Worm (Caenorhabditis elegans): ENCODE measurements around the gene ZK370.4.

Gene ZK370.4

DNA sequence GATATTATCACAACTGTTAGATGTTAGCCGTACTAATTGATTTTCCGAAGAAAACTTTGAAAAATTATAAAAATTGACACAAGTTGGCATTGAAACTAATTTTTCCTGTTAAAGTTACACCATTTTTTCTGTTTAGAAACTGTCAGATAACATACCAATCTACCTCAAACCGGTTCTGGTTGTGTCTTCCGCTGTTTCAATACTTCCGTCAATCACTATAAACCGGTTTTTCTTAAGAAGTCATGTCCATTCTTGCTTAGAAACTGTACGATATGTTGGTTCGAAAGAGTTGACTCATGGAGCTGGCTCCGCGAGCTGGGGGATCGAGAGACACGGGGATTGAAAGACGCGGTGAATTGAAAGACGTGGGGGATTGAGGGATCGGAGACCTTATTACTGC, 39.0 kb upstream of the ZK370.4 start:
- TF ChIP-seq tbx-11 (GFP tag; IDR thresholded peaks at IDR 0.05) (no peak), sea-1 (GFP tag; conservative IDR thresholded peaks at IDR 0.05) (no peak), flt-1 (GFP tag; IDR thresholded peaks at IDR 0.05) (no peak), pes-1 (GFP tag; IDR thresholded peaks at IDR 0.05) (no peak), B0310.2 (tag; optimal IDR thresholded peaks at IDR 0.05) (no peak), F13C5.2 (tag; optimal IDR thresholded peaks at IDR 0.05) (no peak)

DNA sequence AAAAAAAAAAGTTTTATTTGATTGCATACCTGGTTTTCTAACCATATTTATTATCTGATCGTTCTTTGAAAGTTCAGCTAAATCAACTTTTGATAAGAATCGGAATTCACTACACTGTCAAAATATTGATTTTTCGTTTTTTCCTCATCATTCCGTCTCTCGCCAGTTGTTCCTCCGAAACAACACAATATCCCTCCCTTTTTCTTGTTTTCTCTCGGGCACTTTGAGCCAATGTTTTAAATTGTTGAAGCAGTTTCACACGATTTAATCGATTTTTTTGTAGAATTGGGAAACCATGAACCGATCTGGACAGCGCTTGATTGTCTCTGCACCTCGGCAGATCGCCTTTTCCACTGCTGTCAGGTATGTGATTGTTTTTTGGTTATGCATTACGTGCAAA, 38.0 kb upstream of the ZK370.4 start, which contains the start of gene K02D10.1:
TSS of gene K02D10.1 (plus strand) at position 284 of the 400 bp plus-strand sequence.
- TF ChIP-seq B0310.2 (tag; optimal IDR thresholded peaks at IDR 0.05) (no peak), hmbx-1 (tag; optimal IDR thresholded peaks at IDR 0.05) (no peak), tbx-11 (GFP tag; IDR thresholded peaks at IDR 0.05) (no peak), tbx-37 (GFP tag; conservative IDR thresholded peaks at IDR 0.05) (no peak), aly-1 (tag; optimal IDR thresholded peaks at IDR 0.05) (no peak), flt-1 (GFP tag; IDR thresholded peaks at IDR 0.05) (no peak), tra-4 (tag; optimal IDR thresholded peaks at IDR 0.05) (no peak), ceh-36 (tag; optimal IDR thresholded peaks at IDR 0.05) (no peak), hmg-4 (GFP tag; optimal IDR thresholded peaks at IDR 0.05) (no peak), pes-1 (GFP tag; IDR thresholded peaks at IDR 0.05) (no peak), ets-7 (tag; optimal IDR thresholded peaks at IDR 0.05) (no peak), hnd-1 (tag; optimal IDR thresholded peaks at IDR 0.05) (no peak), ceh-13 (GFP tag; optimal IDR thresholded peaks at IDR 0.05) (no peak), ama-1 (optimal IDR thresholded peaks at IDR 0.05) (no peak), scrt-1 (GFP tag; IDR thresholded peaks at IDR 0.05) (no peak), sea-1 (GFP tag; conservative IDR thresholded peaks at IDR 0.05) (no peak), F13C5.2 (tag; optimal IDR thresholded peaks at IDR 0.05) (no peak)

DNA sequence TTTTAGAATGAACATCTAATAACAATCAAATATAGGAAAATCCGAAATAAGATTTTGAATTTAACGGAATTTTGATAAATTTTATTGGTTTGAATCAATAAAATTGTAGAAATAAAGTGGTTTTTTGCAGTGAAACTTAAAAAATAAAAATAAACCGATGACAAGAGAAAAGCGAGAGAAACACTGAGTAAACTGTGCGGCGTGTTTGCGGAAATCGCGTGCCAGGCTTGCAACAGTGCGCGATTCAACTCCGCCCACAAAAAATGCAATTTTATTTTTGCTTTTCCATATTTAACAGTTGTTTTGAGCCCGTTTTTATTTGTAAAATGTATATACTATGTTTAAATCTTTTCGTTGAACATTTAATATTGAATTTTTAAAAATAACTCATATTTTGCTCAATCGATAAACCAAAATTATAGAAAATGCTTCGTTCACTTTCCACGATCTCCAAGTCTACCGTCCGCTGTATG, 36.7 kb upstream of the ZK370.4 start, which contains the start of gene mtss-1:
TSS of gene mtss-1 (plus strand) at position 423 of the 473 bp plus-strand sequence.
- TF ChIP-seq tbx-37 (GFP tag; conservative IDR thresholded peaks at IDR 0.05) = 0 out of 2 replicates have a peak, but pooled peaks have one; percentile 57
- TF ChIP-seq hmbx-1 (tag; optimal IDR thresholded peaks at IDR 0.05) = peak; percentile 54
- peak; percentile 32 for TF ChIP-seq B0310.2 (tag; optimal IDR thresholded peaks at IDR 0.05)
- peak; percentile 86 for TF ChIP-seq pes-1 (GFP tag; IDR thresholded peaks at IDR 0.05)
- TF ChIP-seq tbx-11 (GFP tag; IDR thresholded peaks at IDR 0.05) = peak; percentile 67; the same call in 1 of the 2 replicates
- TF ChIP-seq F13C5.2 (tag; optimal IDR thresholded peaks at IDR 0.05) = peak; percentile 92
- peak; percentile 25 for TF ChIP-seq aly-1 (tag; optimal IDR thresholded peaks at IDR 0.05)
- TF ChIP-seq ama-1 (optimal IDR thresholded peaks at IDR 0.05) = no peak
- TF ChIP-seq sea-1 (GFP tag; conservative IDR thresholded peaks at IDR 0.05) = peak; percentile 75
- TF ChIP-seq ceh-13 (GFP tag; optimal IDR thresholded peaks at IDR 0.05) = peak; percentile 61
- TF ChIP-seq flt-1 (GFP tag; IDR thresholded peaks at IDR 0.05) = peak; percentile 79
- TF ChIP-seq scrt-1 (GFP tag; IDR thresholded peaks at IDR 0.05) = peak; percentile 79
- TF ChIP-seq ceh-36 (tag; optimal IDR thresholded peaks at IDR 0.05) = peak; percentile 50
- peak; percentile 52 for TF ChIP-seq hnd-1 (tag; optimal IDR thresholded peaks at IDR 0.05)
- TF ChIP-seq ets-7 (tag; optimal IDR thresholded peaks at IDR 0.05) = peak; percentile 65
- TF ChIP-seq hmg-4 (GFP tag; optimal IDR thresholded peaks at IDR 0.05) = peak; percentile 84
- TF ChIP-seq tra-4 (tag; optimal IDR thresholded peaks at IDR 0.05) = peak; percentile 45

DNA sequence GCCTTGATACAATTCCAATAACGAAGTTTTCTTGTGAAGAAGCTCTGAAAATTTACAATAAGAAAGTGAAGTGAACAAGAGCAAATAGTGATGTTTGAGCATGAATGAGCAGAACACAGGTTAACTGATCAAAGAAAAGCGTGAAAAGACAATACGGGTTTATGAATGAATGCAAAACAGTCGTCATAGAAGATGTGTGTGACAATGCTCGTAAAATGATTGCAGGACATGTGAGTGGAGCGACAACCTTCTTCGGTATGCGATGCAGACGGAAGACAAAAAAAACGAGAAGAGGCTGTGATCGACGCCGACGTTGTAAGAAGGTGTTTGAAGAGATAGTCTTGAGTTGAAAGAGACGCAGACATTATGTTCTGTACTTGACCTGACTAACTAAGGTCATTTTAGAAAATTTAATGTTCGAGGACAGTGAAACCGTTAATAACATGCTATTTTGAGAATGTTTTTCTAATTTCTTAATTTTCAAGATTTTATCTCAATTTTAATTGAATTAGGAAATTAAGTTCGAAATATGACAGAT, 36.2 kb upstream of the ZK370.4 start, which contains the start of gene mig-22:
TSS of gene mig-22 (minus strand) at position 51 of the 538 bp plus-strand sequence.
- TF ChIP-seq pes-1 (GFP tag; IDR thresholded peaks at IDR 0.05) (no peak), ceh-36 (tag; optimal IDR thresholded peaks at IDR 0.05) (no peak), hmg-4 (GFP tag; optimal IDR thresholded peaks at IDR 0.05) (no peak), sea-1 (GFP tag; conservative IDR thresholded peaks at IDR 0.05) (no peak), hnd-1 (tag; optimal IDR thresholded peaks at IDR 0.05) (no peak), tra-4 (tag; optimal IDR thresholded peaks at IDR 0.05) (no peak), tbx-11 (GFP tag; IDR thresholded peaks at IDR 0.05) (no peak)

DNA sequence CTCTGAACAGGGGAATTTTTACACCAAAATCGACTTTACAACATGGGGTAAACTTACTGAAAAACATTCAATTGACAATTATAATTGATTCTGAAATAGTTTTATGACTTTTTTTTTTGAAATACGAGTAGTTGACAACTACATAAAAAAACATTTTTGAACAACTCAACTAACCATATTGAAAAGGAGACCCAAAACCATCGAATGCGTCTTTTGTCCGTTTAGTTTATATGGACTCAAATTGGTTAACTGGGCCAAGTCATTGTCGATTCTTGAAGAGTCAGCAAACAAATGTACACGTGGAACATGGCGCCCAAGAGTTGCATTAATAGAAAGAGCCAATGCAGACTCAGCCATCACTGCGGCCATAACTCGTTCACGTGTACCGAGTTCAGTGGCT, 35.3 kb upstream of the ZK370.4 start:
- TF ChIP-seq tra-4 (tag; optimal IDR thresholded peaks at IDR 0.05) (no peak), ceh-36 (tag; optimal IDR thresholded peaks at IDR 0.05) (no peak), flt-1 (GFP tag; IDR thresholded peaks at IDR 0.05) (no peak), ama-1 (optimal IDR thresholded peaks at IDR 0.05) (no peak), sea-1 (GFP tag; conservative IDR thresholded peaks at IDR 0.05) (no peak), F13C5.2 (tag; optimal IDR thresholded peaks at IDR 0.05) (no peak), ets-7 (tag; optimal IDR thresholded peaks at IDR 0.05) (no peak), hnd-1 (tag; optimal IDR thresholded peaks at IDR 0.05) (no peak), pes-1 (GFP tag; IDR thresholded peaks at IDR 0.05) (no peak), hmg-4 (GFP tag; optimal IDR thresholded peaks at IDR 0.05) (no peak), aly-1 (tag; optimal IDR thresholded peaks at IDR 0.05) (no peak), scrt-1 (GFP tag; IDR thresholded peaks at IDR 0.05) (no peak), hmbx-1 (tag; optimal IDR thresholded peaks at IDR 0.05) (no peak), B0310.2 (tag; optimal IDR thresholded peaks at IDR 0.05) (no peak)

DNA sequence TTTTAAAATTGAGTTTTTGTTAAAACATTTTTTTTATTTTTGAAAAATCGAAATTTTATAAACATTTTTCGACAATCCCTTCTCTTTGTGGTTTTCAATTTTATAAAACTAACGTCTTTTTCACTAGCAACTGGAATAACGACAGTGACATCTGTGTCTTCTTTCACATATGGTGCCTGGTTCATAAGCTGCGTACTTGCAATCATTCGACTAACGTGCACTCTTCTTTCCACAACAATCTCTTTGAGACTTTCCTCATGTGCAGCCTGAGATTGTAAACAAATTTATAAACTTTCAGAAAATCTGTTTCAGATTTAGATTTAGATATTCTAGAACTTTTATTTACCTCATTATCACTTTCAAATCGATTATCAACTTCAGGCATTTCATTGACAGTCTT, 33.8 kb upstream of the ZK370.4 start:
- TF ChIP-seq pes-1 (GFP tag; IDR thresholded peaks at IDR 0.05) = no peak
- TF ChIP-seq F13C5.2 (tag; optimal IDR thresholded peaks at IDR 0.05) = no peak
- TF ChIP-seq scrt-1 (GFP tag; IDR thresholded peaks at IDR 0.05) = no peak
- no peak for TF ChIP-seq tra-4 (tag; optimal IDR thresholded peaks at IDR 0.05)
- no peak for TF ChIP-seq tbx-11 (GFP tag; IDR thresholded peaks at IDR 0.05)
- no peak for TF ChIP-seq tbx-37 (GFP tag; conservative IDR thresholded peaks at IDR 0.05)
- no peak for TF ChIP-seq hmg-4 (GFP tag; optimal IDR thresholded peaks at IDR 0.05)
- no peak for TF ChIP-seq ceh-13 (GFP tag; optimal IDR thresholded peaks at IDR 0.05)
- no peak for TF ChIP-seq ets-7 (tag; optimal IDR thresholded peaks at IDR 0.05)
- TF ChIP-seq aly-1 (tag; optimal IDR thresholded peaks at IDR 0.05) = no peak

DNA sequence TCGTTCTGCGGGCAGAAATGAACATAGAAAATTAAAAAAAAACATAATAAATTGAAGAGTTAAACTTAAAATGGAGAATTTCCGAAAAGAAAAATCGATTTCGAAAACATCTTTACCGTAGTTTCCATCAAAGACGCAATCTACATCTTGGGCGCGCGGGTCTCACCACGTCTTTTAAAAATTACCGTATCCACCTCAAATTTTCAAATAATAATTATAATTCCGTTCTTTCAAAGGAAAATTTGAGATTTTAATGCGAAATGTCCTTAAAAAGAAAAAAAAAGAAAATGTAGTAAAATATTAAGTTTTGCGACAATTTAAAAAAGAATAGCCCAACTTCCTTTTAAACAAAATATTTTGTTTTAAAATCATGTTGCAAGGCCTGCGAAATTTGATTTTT, 31.9 kb upstream of the ZK370.4 start:
- TF ChIP-seq hmbx-1 (tag; optimal IDR thresholded peaks at IDR 0.05) (no peak), scrt-1 (GFP tag; IDR thresholded peaks at IDR 0.05) (no peak), pes-1 (GFP tag; IDR thresholded peaks at IDR 0.05) (no peak), ceh-13 (GFP tag; optimal IDR thresholded peaks at IDR 0.05) (no peak), hnd-1 (tag; optimal IDR thresholded peaks at IDR 0.05) (no peak), hmg-4 (GFP tag; optimal IDR thresholded peaks at IDR 0.05) (no peak), ceh-36 (tag; optimal IDR thresholded peaks at IDR 0.05) (no peak), tbx-37 (GFP tag; conservative IDR thresholded peaks at IDR 0.05) (no peak), flt-1 (GFP tag; IDR thresholded peaks at IDR 0.05) (no peak), F13C5.2 (tag; optimal IDR thresholded peaks at IDR 0.05) (no peak), tbx-11 (GFP tag; IDR thresholded peaks at IDR 0.05) (no peak), ets-7 (tag; optimal IDR thresholded peaks at IDR 0.05) (no peak), aly-1 (tag; optimal IDR thresholded peaks at IDR 0.05) (no peak), ama-1 (optimal IDR thresholded peaks at IDR 0.05) (no peak), B0310.2 (tag; optimal IDR thresholded peaks at IDR 0.05) (no peak), sea-1 (GFP tag; conservative IDR thresholded peaks at IDR 0.05) (no peak)
